Worm (Caenorhabditis elegans) whole organism, mixed stage, embryonic: ENCODE results near the gene chil-18.

ENCODE experiments used
- blmp-1 ChIP-seq: fragments of 150-350 bp; optimal IDR thresholded peaks from 2 replicates; lab custom pipeline; 2014; ENCODE audit warnings: missing biosample characterization, missing genetic modification characterization
- drap-1 ChIP-seq: fragments of 200-800 bp; sonication (Bioruptor generic); optimal IDR thresholded peaks from 3 replicates; lab custom pipeline; 2018; ENCODE audit warnings: mild to moderate bottlenecking, missing genetic modification characterization, missing compliant biosample characterization
- elt-3 ChIP-seq: fragments of 150-350 bp; optimal IDR thresholded peaks from 2 replicates; lab custom pipeline; 2014; ENCODE audit warnings: missing biosample characterization, missing genetic modification characterization
- lsy-2 ChIP-seq: fragments of 150-350 bp; optimal IDR thresholded peaks from 2 replicates; lab custom pipeline; 2014; ENCODE audit warnings: missing biosample characterization, missing genetic modification characterization
- mab-5 ChIP-seq: fragments of 150-350 bp; optimal IDR thresholded peaks from 2 replicates; lab custom pipeline; 2014; ENCODE audit warnings: missing biosample characterization, missing genetic modification characterization
- nhr-12 ChIP-seq: fragments of 150-350 bp; optimal IDR thresholded peaks from 2 replicates; lab custom pipeline; 2014; ENCODE audit warnings: missing biosample characterization, missing genetic modification characterization
- nhr-237 ChIP-seq: fragments of 150-350 bp; optimal IDR thresholded peaks from 2 replicates; lab custom pipeline; 2014; ENCODE audit warnings: missing biosample characterization, missing genetic modification characterization
- nhr-76 ChIP-seq: sonication (generic microtip); optimal IDR thresholded peaks from 2 replicates; lab custom pipeline; 2017; ENCODE audit warnings: missing biosample characterization, missing genetic modification characterization
- pha-4 ChIP-seq: fragments of 150-350 bp; optimal IDR thresholded peaks from 2 replicates; lab custom pipeline; 2018; ENCODE audit warnings: missing biosample characterization, missing genetic modification reagents, missing genetic modification characterization
- unc-39 ChIP-seq: fragments of 150-350 bp; optimal IDR thresholded peaks from 2 replicates; lab custom pipeline; 2014; ENCODE audit warnings: missing biosample characterization, missing genetic modification characterization
- unc-62 ChIP-seq: fragments of 150-350 bp; optimal IDR thresholded peaks from 2 replicates; lab custom pipeline; 2014; ENCODE audit warnings: missing biosample characterization, missing genetic modification reagents, missing genetic modification characterization
- ztf-11 ChIP-seq: fragments of 150-350 bp; optimal IDR thresholded peaks from 2 replicates; lab custom pipeline; 2014; ENCODE audit warnings: missing biosample characterization, missing genetic modification characterization

DNA sequence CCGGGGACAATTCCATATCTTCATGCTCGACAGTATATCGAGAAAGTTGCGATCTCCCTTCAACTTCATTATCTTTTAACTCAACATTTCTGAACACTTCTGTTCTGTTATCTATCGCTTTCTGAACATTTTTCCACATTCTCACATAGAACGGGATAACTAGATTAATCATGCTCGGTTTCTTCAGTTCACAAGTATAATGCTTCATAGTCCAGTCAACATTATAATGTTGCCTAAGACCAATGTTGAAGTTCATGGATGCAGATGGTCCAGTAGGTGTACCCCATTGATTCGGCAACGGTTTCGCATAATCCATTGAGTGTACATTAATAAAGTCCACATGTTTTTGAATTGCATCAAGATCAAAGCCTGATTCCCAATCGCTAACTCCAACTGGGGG, 9.2 kb upstream of the chil-18 start:
- no peak for TF ChIP-seq ztf-11 (tag; lab: Kevin White, UChicago)
- no peak for TF ChIP-seq blmp-1
- no peak for TF ChIP-seq nhr-76 (tag; lab: Kevin White, UChicago)
- TF ChIP-seq unc-62, result no peak
- no peak for TF ChIP-seq unc-39 (tag; lab: Kevin White, UChicago)
- no peak for TF ChIP-seq pha-4 (tag; lab: Kevin White, UChicago)
- no peak for TF ChIP-seq nhr-237 (tag; lab: Kevin White, UChicago)
- TF ChIP-seq drap-1 (GFP tag; lab: Kevin White, UChicago), result no peak
- TF ChIP-seq lsy-2 (tag; lab: Kevin White, UChicago), result no peak
- TF ChIP-seq nhr-12, result no peak
- no peak for TF ChIP-seq elt-3 (tag; lab: Kevin White, UChicago)
- no peak for TF ChIP-seq mab-5
